Worm (Caenorhabditis elegans) whole organism, late embryonic: Measurements from ENCODE around the gene cebp-1.

ENCODE experiments used
- ama-1 ChIP-seq: fragments of 150-350 bp; optimal IDR thresholded peaks from 2 replicates; lab custom pipeline; 2014
- ceh-9 ChIP-seq: sonication (generic microtip); optimal IDR thresholded peaks from 2 replicates; lab custom pipeline; 2016; ENCODE audit warnings: mild to moderate bottlenecking, missing genetic modification characterization, inconsistent platforms, missing compliant biosample characterization
- elt-2 ChIP-seq: sonication (generic microtip); optimal IDR thresholded peaks from 2 replicates; lab custom pipeline; 2016; ENCODE audit warnings: missing genetic modification reagents, missing genetic modification characterization, missing compliant biosample characterization
- gmeb-2 ChIP-seq: sonication (generic microtip); optimal IDR thresholded peaks from 2 replicates; lab custom pipeline; 2016; ENCODE audit warnings: missing genetic modification characterization, inconsistent platforms, missing compliant biosample characterization
- hlh-8 ChIP-seq: sonication (generic microtip); optimal IDR thresholded peaks from 2 replicates; lab custom pipeline; 2016; ENCODE audit warnings: missing genotype, missing genetic modification characterization, missing compliant biosample characterization
- lin-11 ChIP-seq: fragments of 200-800 bp; sonication (Bioruptor generic); optimal IDR thresholded peaks from 2 replicates; lab custom pipeline; 2018; ENCODE audit warnings: mild to moderate bottlenecking, missing genetic modification characterization, missing compliant biosample characterization
- mec-3 ChIP-seq: sonication (generic microtip); optimal IDR thresholded peaks from 2 replicates; lab custom pipeline; 2016; ENCODE audit warnings: borderline replicate concordance, missing genetic modification characterization, missing compliant biosample characterization
- pqm-1 ChIP-seq: sonication (generic microtip); optimal IDR thresholded peaks from 2 replicates; lab custom pipeline; 2016; ENCODE audit warnings: missing genetic modification characterization, missing compliant biosample characterization
- pros-1 ChIP-seq: fragments of 150-350 bp; optimal IDR thresholded peaks from 2 replicates; lab custom pipeline; 2014; ENCODE audit warnings: missing biosample characterization, missing genetic modification reagents, missing genetic modification characterization
- rnt-1 ChIP-seq: sonication (generic microtip); optimal IDR thresholded peaks from 2 replicates; lab custom pipeline; 2016; ENCODE audit warnings: missing genetic modification characterization, missing compliant biosample characterization
- sdc-2 ChIP-seq: sonication (generic microtip); optimal IDR thresholded peaks from 2 replicates; lab custom pipeline; 2016; ENCODE audit warnings: missing genotype, missing genetic modification characterization, missing compliant biosample characterization
- unc-3 ChIP-seq, 2 experiments: fragments of 200-800 bp in 1 of 2; sonication (Bioruptor generic) in 1 of 2; sonication (generic microtip) in 1 of 2; conservative IDR thresholded peaks in 1 of 2; optimal IDR thresholded peaks in 1 of 2; 2 replicates each; pipeline versions ENCODE4 v1.3.6 to Lab custom; 2016 to 2022; ENCODE audit warnings: missing compliant biosample characterization in 2 of 2, missing genetic modification characterization in 2 of 2, missing genetic modification reagents in 1 of 2

ce11 chrX:1494256-1494655 lies 40.6 kb upstream of the cebp-1 start, which contains the start of gene F09E10.5:
- TF ChIP-seq pros-1 (no peak), ama-1 (lab: Kevin White, UChicago) (no peak), mec-3 (no peak), lin-11 (no peak), unc-3 (GFP tag; conservative IDR thresholded peaks at IDR 0.05; lab: Robert Waterston, UW) (no peak), unc-3 (tag; optimal IDR thresholded peaks at IDR 0.05; lab: Kevin White, UChicago) (no peak), rnt-1 (tag; lab: Kevin White, UChicago) (no peak), pqm-1 (tag; lab: Kevin White, UChicago) (no peak), elt-2 (tag; lab: Kevin White, UChicago) (no peak), hlh-8 (tag; lab: Kevin White, UChicago) (no peak), gmeb-2 (tag; lab: Kevin White, UChicago) (no peak), ceh-9 (no peak), sdc-2 (tag; lab: Kevin White, UChicago) (no peak)
